Worm (Caenorhabditis elegans): ENCODE measurements around the gene Y47D3B.4.

Y47D3B.4 gene

DNA sequence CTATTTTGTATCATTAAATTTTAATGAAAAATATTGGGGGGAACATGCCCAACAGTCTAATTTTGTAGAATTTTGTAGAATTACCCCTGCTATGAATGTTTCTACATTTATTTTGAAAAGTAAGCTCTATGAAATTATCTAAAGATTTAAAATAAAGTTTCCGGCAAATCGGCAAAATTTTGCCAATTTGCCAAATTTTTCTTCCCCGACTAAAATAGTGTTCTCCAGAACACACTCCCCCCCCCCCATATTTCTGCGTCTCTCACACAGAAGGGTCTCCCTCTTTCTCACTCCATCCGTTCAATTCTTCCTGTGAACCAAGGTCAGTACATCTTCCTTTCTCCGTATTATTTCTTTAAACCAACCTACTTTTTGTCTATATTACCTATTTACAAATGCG, at the start of gene Y47D3B.4:
Gene Y47D3B.4, plus strand, starts transcription at position 301 of the 400 bp plus-strand sequence.
- no peak for TF ChIP-seq unc-62 (GFP tag; optimal IDR thresholded peaks at IDR 0.05)

DNA sequence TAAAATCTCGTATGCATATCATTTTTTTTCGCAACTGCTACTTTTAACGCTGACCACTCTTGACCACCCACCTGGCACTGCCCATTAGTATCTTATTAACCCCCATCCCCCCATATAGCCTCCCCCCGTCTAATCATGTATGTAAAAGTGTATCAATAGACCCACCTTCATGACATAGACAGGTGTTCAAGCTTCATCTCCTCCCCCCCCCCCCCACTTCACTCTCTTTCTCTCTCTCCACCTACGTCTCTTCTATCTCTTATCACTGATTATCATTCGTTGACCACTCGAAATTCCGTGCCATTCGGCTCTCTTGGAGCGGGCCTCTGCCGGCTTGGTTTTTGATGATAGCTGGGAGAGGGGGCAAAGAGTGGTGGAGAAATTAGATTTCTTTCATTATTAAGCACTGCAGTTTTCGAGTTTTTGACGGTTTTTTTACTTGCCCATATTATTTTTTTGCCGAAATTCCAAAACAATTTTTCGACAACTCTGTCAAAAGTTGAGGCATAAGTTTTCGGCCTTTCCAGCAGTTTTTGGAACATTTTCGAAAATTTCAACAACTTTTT, 49.3 kb upstream of the Y47D3B.4 start:
- TF ChIP-seq unc-62 (GFP tag; optimal IDR thresholded peaks at IDR 0.05): no peak

DNA sequence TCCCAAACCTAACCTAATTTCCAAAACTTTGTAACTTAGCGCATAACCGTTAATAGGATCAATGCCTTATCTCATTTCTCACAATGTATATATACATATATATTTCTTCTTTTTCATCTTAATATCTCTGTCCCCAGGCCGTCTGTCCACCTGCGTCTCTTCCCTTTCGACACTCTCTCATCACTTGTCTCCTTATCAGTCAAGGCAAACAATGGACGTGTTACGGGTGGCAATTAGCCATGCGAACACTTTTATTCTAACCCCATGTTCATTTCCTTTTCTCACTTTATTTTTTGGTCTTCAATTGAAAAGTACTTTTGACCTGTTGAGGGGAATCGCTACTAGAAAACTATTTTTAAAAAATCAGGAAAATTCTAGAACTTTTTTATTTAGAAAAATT, 47.7 kb upstream of the Y47D3B.4 start:
- TF ChIP-seq unc-62 (GFP tag; optimal IDR thresholded peaks at IDR 0.05): no peak

DNA sequence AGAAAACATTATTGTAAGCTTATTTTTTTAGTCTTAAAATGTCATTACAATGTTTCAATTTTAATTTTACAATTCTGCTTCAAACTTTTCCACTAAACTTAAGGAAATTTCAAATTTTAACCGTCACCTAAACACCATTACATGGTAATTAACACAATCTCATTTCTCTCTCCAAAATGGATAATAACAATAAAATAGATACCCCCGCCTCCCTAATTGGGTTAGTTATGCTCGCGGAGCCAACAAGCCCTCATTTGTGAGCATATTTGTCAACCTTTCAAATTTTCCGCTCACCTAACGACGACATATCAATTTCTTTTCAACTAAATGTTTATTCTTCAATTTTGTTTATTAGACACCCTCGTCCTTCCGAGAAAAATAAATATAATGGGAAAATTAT, 46.9 kb upstream of the Y47D3B.4 start:
- TF ChIP-seq unc-62 (GFP tag; optimal IDR thresholded peaks at IDR 0.05): no peak

DNA sequence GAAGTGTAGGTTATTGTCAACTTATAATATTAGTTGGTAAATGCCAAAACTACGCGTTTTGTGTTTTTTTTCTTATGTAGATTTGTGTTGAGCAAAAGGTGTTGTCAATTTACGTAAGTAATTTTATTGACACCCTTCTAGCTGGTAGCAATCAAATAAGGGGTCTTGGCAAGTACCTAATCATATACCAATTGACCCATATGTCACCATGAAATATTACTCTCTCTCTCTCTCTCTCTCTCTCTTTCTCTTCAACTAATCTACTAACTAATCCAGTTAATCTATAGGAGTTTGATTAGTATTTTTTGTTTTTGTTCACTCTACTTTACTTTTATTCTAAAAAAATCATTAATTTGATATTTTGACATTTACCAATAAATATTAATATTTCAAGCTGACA, 45.7 kb upstream of the Y47D3B.4 start:
- no peak for TF ChIP-seq unc-62 (GFP tag; optimal IDR thresholded peaks at IDR 0.05)

DNA sequence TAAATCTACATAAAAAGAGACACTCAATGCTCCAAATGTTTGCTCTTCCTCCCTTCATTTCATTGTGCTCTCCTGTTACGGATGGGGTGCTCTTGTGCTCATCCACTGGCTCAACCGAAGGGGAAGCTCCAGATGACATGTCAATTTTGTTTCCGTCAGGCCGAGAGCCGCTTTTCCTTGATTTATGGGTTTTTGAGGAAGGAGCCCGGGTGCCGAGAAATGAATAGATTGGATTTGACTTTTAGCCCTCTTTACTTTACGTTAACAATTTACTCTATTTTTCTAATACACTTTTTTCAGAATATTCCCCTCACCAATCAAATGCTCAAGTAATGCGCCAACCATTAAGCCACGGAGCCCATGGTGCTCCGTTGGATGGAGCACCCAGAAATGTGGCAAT, 45.0 kb upstream of the Y47D3B.4 start, which contains the start of gene T28D6.4:
Gene T28D6.4, plus strand, starts transcription at position 301 of the 400 bp plus-strand sequence.
- TF ChIP-seq unc-62 (GFP tag; optimal IDR thresholded peaks at IDR 0.05): no peak

DNA sequence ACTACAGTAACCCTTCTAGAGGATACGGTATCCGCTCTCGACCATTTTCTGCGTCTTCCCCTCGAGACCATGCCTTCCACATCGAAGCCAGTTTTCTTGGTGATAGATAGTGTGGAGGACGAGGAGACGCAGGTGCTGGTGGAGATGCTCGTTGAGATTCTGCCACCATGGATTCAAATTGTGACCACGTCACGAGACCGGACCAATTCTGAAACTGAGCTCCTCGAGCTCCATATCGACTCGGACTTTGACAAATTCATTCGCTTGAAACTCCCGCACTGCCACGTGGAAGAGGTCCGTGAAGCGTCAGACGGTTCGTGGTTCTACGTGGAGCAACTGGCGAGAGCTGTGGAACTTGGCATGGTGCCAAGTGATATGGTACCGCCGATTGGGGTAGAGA, 43.8 kb upstream of the Y47D3B.4 start:
- TF ChIP-seq unc-62 (GFP tag; optimal IDR thresholded peaks at IDR 0.05): no peak

DNA sequence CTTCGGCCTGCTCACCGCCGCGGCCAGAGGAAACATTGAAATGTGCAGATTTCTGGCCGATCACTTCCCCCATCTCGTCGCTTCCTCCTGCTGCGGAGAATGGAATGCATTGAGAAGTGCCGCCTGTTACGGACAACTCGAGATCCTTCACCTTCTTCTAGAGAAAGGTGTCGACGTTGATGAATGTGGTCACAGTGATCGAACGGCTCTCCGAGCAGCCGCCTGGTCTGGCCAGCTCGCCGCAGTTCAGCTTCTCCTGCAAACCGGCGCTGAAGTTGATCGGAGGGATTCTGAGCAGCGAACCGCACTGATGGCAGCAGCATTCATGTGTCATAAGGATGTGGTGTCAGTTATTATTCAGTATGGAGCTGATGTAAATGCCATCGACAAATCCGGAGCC, 42.2 kb upstream of the Y47D3B.4 start:
- no peak for TF ChIP-seq unc-62 (GFP tag; optimal IDR thresholded peaks at IDR 0.05)

DNA sequence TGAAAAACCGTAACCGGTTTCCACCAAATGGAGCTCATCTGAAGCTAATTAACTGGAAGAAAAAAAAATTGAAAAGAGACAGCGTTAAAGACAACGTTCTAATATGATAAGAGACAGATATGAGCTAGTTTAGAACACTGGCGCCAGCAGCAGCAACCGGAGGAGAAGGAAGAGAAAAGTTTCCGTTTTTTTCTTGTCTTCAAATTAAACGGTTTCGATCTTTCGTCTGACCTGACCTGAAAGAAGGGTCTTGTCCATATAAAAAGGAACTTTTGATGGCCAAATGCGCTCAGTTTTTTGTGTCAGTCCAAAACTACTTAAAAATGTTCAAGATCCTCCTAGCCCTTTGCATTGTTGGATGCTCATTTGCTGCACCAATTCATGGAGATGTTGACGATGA, 38.7 kb upstream of the Y47D3B.4 start, which contains the start of gene T28D6.3:
Gene T28D6.3, plus strand, starts transcription at position 301 of the 400 bp plus-strand sequence.
- TF ChIP-seq unc-62 (GFP tag; optimal IDR thresholded peaks at IDR 0.05): no peak

DNA sequence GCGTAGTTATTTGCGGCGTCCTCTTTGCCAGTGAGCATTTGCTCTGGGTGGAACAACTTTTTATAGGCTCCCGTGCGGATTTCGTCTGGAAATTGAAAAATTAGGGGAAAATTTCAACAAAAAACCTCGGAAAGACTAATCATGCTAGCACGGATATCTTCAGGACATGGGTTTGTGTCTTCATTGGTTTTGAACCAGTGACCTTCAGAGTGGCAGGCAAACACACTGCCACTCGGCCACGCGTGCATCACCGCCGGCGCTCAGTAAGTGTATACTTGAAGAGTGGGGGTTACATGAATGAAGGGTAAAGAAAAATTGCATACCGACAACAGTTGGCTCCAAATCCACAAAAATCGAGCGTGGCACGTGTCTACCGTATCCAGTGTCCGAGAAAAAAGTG, 33.9 kb upstream of the Y47D3B.4 start:
- TF ChIP-seq unc-62 (GFP tag; optimal IDR thresholded peaks at IDR 0.05): no peak

DNA sequence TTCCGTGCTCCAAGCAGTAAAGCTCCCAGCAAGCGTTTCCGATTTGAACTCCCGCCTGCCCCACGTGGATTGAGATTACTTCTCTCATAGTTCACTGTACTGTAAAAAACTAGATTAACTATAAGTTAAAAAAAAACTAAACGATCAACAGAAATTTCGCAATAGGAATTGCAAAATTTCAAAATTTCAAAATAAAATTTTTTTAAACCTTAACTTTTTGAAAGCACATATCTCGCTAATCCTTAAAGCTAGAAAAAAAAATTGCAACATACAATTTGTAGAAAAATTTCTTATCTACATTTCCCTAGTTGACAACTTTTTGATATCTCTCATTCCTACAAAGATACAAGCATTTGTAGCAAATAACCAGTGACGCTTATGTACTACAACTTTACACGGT, 33.5 kb upstream of the Y47D3B.4 start, which contains the start of gene tba-7:
Gene tba-7, minus strand, starts transcription at position 101 of the 400 bp plus-strand sequence.
- TF ChIP-seq unc-62 (GFP tag; optimal IDR thresholded peaks at IDR 0.05): no peak

DNA sequence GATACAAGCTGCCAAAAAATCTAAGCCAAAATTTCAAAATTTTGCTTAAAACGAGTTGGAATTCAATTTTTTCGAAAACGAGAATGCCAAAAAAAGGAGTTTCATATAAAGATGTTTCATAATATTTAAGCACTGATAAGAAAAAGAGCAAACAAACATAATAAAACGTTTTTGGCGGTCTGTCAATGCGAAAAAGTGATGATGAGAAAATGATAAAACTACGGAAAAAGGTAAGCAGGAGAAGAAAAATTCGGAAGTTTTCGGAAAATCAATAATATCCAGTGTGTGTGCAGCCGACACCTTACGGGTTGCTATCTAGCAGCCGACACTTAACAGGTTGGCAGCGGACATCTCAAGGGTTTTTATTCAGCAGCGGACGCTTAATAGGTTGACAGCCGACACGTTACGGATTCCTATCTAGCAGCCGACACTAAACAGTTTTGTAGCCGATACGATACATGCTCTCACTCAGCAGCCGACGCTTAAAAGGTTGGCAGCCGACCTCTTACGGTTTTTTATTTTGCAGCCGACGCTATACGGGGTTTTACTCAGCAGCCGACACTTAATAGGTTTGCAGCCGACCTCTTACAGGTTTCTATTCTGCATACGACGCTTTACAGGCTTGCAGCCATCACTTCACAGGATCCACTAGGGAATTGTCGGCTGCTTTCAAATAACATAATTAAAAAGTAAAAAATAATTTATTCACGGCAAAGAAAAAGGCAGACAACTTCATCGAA, 32.8 kb upstream of the Y47D3B.4 start:
- no peak for TF ChIP-seq unc-62 (GFP tag; optimal IDR thresholded peaks at IDR 0.05)

DNA sequence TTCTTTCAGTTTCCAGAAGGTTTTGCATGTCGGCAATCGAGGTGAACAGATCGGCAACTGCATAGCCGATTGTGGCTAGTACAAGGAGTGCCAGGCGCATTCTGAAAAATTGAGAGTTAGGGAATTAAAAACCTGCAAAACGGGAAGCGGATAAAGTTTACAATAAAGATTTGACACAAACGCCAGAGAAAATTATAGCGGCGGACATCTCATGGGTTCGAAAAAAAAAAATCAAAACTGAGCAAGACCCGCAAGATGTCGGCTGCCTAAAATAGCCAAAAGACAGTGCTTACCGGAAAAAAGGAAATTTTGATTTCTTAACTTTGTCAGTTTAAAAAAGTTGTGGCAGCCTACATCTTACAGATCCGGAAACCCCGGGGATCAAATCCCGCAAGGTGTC, 27.3 kb upstream of the Y47D3B.4 start, which contains the start of gene dpy-18:
Gene dpy-18, minus strand, starts transcription at position 101 of the 400 bp plus-strand sequence.
- no peak for TF ChIP-seq unc-62 (GFP tag; optimal IDR thresholded peaks at IDR 0.05)

DNA sequence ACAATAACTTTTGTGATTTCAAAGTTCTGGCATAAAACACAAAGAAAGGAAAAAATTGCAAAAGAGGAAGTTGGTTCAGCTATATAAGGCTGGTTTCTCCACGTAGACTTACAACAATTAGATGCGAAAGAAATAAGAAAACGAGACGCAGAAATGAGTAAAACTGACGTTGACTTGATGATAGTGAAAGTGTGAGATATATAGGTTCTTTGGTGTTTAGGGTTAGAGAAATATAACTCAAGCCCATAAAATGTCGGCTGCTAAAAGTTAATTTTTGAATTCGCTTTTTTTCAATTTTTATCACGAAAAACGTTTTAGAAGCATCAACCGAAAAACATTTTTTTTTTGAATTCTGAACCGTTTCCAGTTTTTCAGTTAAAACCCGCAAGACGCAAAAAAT, 26.7 kb upstream of the Y47D3B.4 start:
- no peak for TF ChIP-seq unc-62 (GFP tag; optimal IDR thresholded peaks at IDR 0.05)

DNA sequence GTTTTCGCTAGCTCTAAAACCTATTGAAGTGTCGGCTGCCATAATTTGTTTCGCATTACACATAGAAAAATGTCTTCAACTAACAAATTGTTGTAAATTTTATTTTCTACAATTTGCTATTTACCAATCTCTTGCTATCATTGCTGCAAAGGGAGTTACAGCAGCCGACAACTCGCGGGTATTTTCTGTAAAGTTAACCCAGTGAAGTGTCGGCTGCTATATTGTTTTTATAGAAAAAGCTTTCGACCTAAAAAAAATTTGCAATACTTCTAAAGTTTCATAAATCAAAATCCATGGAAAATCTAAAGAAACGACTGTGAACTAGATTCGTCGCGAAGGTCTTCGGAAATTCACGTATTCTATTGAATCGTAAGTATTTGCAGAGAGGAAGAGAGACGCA, 26.2 kb upstream of the Y47D3B.4 start:
- no peak for TF ChIP-seq unc-62 (GFP tag; optimal IDR thresholded peaks at IDR 0.05)

DNA sequence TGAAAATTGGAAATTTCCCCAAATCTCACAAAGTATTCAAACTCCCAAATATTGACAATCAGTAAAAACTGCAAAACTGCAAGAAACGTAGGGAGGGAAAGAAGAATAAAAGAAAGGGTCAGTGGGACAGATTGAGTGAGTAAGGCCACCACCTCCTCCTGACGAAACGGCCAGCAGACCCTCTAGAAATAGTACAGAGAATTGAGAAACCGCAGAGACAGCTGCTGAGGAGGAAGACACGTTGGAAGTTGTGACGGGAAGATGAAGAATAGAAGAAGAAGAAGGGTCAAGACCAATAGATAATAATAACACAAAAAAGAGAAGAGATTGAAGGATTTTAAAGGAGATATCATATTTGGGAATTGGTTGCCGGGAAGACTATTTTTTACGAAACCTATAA, 24.6 kb upstream of the Y47D3B.4 start:
- TF ChIP-seq unc-62 (GFP tag; optimal IDR thresholded peaks at IDR 0.05): no peak

DNA sequence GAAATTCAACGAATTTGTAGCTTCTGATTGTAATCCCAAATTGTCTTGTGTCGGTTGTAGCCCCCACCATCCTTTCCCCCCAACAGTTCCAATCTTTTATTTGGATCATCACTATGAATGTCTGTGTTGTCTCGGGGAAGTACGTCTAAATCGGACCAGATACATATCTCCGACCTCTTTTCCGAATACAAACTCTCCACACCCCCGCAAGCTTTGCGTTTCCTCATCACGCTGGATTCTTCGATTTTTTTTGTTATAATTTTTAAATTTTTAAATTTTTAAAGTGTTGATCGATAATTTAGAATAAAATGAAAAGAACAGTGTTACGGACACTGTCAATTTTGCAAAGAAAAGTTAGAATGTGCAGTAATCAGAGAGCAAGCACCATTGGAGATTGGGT, 23.2 kb upstream of the Y47D3B.4 start, which contains the start of gene subs-4:
Gene subs-4, plus strand, starts transcription at position 301 of the 400 bp plus-strand sequence.
- TF ChIP-seq unc-62 (GFP tag; optimal IDR thresholded peaks at IDR 0.05): no peak

Measured in whole organism, dauer.